Fruit fly (Drosophila melanogaster) whole organism: ENCODE results near the gene CG14301.
A peak's percentile ranks its signal among the peaks of the same experiment; 100 is the strongest.

ENCODE experiments used
- CG8478 ChIP-seq: fragments of >200 bp; optimal IDR thresholded peaks from 2 replicates; lab custom pipeline; 2018; ENCODE audit warnings: inconsistent platforms
- EcR ChIP-seq, 2 experiments: fragments of >200 bp; optimal IDR thresholded peaks; 2 replicates each; lab custom pipeline; 2017; ENCODE audit warnings: missing biosample characterization in 2 of 2, missing genetic modification characterization in 2 of 2, missing genetic modification reagents in 2 of 2

DNA sequence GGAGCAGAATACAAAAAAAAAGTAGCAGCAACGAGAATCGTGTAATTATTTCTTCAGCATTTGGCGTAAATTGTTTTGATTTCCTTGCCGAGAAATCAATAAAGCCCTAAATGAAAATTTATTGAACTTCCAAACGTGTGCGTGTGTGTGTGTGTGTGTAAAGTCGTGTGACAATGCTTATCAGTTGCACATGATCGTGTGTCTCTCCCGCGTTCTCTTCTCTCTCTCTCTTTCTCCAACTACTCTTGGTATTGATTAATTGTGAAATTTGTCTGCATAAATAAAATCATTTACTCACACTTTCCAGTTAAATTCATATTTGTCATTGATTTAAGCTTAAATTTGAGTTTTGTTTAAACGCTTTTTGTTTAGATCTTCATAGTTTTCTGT is 56.7 kb downstream of the CG14301 start:
- TF ChIP-seq CG8478 (lab: Kevin White, UChicago) (no peak), EcR (GFP tag; optimal IDR thresholded peaks at IDR 0.05; lab: Kevin White, UChicago) (peak in 1 of 2 experiments; percentile 17)
